Worm (Caenorhabditis elegans) whole organism, midembryonic: ENCODE results near the gene F56D6.6.

Experiments
- cog-1 ChIP-seq: sonication (generic microtip); optimal IDR thresholded peaks from 2 replicates; lab custom pipeline; 2016; ENCODE audit warnings: missing genetic modification characterization, missing compliant biosample characterization
- med-1 ChIP-seq: sonication (generic microtip); optimal IDR thresholded peaks from 2 replicates; lab custom pipeline; 2017; ENCODE audit warnings: missing genetic modification characterization, mild to moderate bottlenecking, missing compliant biosample characterization, antibody characterized with exemption, missing genetic modification reagents; ENCODE audit not compliant: insufficient read depth
- ref-1 ChIP-seq: fragments of 200-800 bp; sonication (Bioruptor generic); conservative IDR thresholded peaks from 2 replicates; pipeline ENCODE4 v1.3.6; 2022; ENCODE audit warnings: missing genetic modification reagents, missing genetic modification characterization, missing compliant biosample characterization
- ztf-23 ChIP-seq: fragments of 200-800 bp; sonication (Bioruptor generic); IDR thresholded peaks from 2 replicates; pipeline ENCODE4 v1.3.6; 2022; ENCODE audit warnings: missing genetic modification reagents, missing genetic modification characterization, missing compliant biosample characterization

- TF ChIP-seq med-1 (GFP tag; lab: Kevin White, UChicago) (no peak), ztf-23 (GFP tag; lab: Robert Waterston, UW) (no peak), ref-1 (GFP tag; lab: Robert Waterston, UW) (no peak), cog-1 (tag; lab: Kevin White, UChicago) (no peak)
Observed at ce11 chrIV:3919506-3919905, 16.5 kb downstream of the F56D6.6 start, which contains the start of gene srz-19.
